Worm (Caenorhabditis elegans) whole organism, L4 larva: ENCODE data around the gene F32D1.7.

Source experiments
- F37D6.2 ChIP-seq: sonication (generic microtip); optimal IDR thresholded peaks from 2 replicates; lab custom pipeline; 2016; ENCODE audit warnings: mild to moderate bottlenecking, missing genetic modification characterization, missing compliant biosample characterization
- T26A8.4 ChIP-seq: fragments of 200-800 bp; sonication (Bioruptor generic); IDR thresholded peaks from 2 replicates; pipeline ENCODE4 v1.3.6; 2022; ENCODE audit warnings: missing genetic modification characterization, missing compliant biosample characterization
- Y48G9A.11 ChIP-seq: fragments of 200-800 bp; sonication (Bioruptor generic); IDR thresholded peaks from 2 replicates; pipeline ENCODE4 v1.3.6; 2022; ENCODE audit warnings: missing genetic modification reagents, missing genetic modification characterization, missing compliant biosample characterization
- Y5F2A.4 ChIP-seq: fragments of 200-800 bp; sonication (Bioruptor generic); optimal IDR thresholded peaks from 2 replicates; lab custom pipeline; 2018; ENCODE audit warnings: mild to moderate bottlenecking, missing genetic modification characterization, missing compliant biosample characterization
- aly-2 ChIP-seq: sonication (generic microtip); optimal IDR thresholded peaks from 2 replicates; lab custom pipeline; 2018; ENCODE audit warnings: missing biosample characterization, missing genetic modification characterization
- attf-4 ChIP-seq: sonication (generic microtip); optimal IDR thresholded peaks from 3 replicates; lab custom pipeline; 2017; ENCODE audit warnings: missing biosample characterization, missing genetic modification characterization
- ceh-20 ChIP-seq: fragments of 200-800 bp; sonication (Bioruptor generic); IDR thresholded peaks from 2 replicates; pipeline ENCODE4 v1.3.6; 2022; ENCODE audit warnings: missing genetic modification reagents, missing genetic modification characterization, missing compliant biosample characterization
- ceh-62 ChIP-seq: sonication (generic microtip); optimal IDR thresholded peaks from 2 replicates; lab custom pipeline; 2017; ENCODE audit warnings: missing biosample characterization, missing genetic modification characterization
- ceh-82 ChIP-seq: sonication (generic microtip); optimal IDR thresholded peaks from 2 replicates; lab custom pipeline; 2017; ENCODE audit warnings: missing biosample characterization, missing genetic modification characterization
- daf-16 ChIP-seq, 3 experiments: sonication (generic microtip); optimal IDR thresholded peaks; 2 replicates each; lab custom pipeline; 2016 to 2017; ENCODE audit warnings: missing genetic modification characterization in 3 of 3, missing genetic modification reagents in 3 of 3, mild to moderate bottlenecking in 2 of 3, missing compliant biosample characterization in 2 of 3, missing biosample characterization in 1 of 3, moderate library complexity in 1 of 3
- daf-19 ChIP-seq: fragments of 200-800 bp; sonication (Bioruptor generic); conservative IDR thresholded peaks from 2 replicates; pipeline ENCODE4 v1.3.6; 2022; ENCODE audit warnings: missing genetic modification characterization, missing compliant biosample characterization
- dpl-1 ChIP-seq: fragments of 150-350 bp; optimal IDR thresholded peaks from 2 replicates; lab custom pipeline; 2014; ENCODE audit warnings: missing biosample characterization, missing genetic modification reagents, missing genetic modification characterization
- duxl-1 ChIP-seq: sonication (generic microtip); optimal IDR thresholded peaks from 2 replicates; lab custom pipeline; 2016; ENCODE audit warnings: mild to moderate bottlenecking, missing genetic modification characterization, moderate library complexity, missing compliant biosample characterization; ENCODE audit not compliant: poor library complexity
- fkh-10 ChIP-seq: fragments of 150-350 bp; optimal IDR thresholded peaks from 2 replicates; lab custom pipeline; 2014; ENCODE audit warnings: missing biosample characterization, missing genetic modification reagents, missing genetic modification characterization
- hlh-30 ChIP-seq: sonication (generic microtip); optimal IDR thresholded peaks from 2 replicates; lab custom pipeline; 2017; ENCODE audit warnings: antibody characterized with exemption, mild to moderate bottlenecking, missing genetic modification characterization, missing compliant biosample characterization; ENCODE audit not compliant: insufficient read depth
- jun-1 ChIP-seq: fragments of 150-350 bp; optimal IDR thresholded peaks from 2 replicates; lab custom pipeline; 2014; ENCODE audit warnings: missing biosample characterization, missing genetic modification reagents, missing genetic modification characterization
- lin-29 ChIP-seq: fragments of 200-800 bp; sonication (Bioruptor generic); IDR thresholded peaks from 2 replicates; pipeline ENCODE4 v1.3.6; 2022; ENCODE audit warnings: missing genetic modification reagents, missing genetic modification characterization, missing compliant biosample characterization
- lin-38 ChIP-seq: fragments of 200-800 bp; sonication (Bioruptor generic); IDR thresholded peaks from 2 replicates; pipeline ENCODE4 v1.3.6; 2022; ENCODE audit warnings: missing genetic modification reagents, missing genetic modification characterization, missing compliant biosample characterization
- lin-39 ChIP-seq: fragments of 150-350 bp; optimal IDR thresholded peaks from 2 replicates; lab custom pipeline; 2014; ENCODE audit warnings: missing biosample characterization, missing genetic modification reagents, missing genetic modification characterization
- lir-3 ChIP-seq: sonication (generic microtip); optimal IDR thresholded peaks from 2 replicates; lab custom pipeline; 2016; ENCODE audit warnings: mild to moderate bottlenecking, missing genetic modification characterization, missing compliant biosample characterization
- madf-5 ChIP-seq, 2 experiments: fragments of 200-800 bp; sonication (Bioruptor generic); IDR thresholded peaks; 2 replicates each; pipeline ENCODE4 v1.3.6; 2022; ENCODE audit warnings: missing compliant biosample characterization in 2 of 2, missing genetic modification characterization in 2 of 2
- madf-9 ChIP-seq: fragments of 200-800 bp; sonication (Bioruptor generic); conservative IDR thresholded peaks from 2 replicates; pipeline ENCODE4 v1.3.6; 2022; ENCODE audit warnings: missing genetic modification reagents, missing genetic modification characterization, missing compliant biosample characterization
- mep-1 ChIP-seq: fragments of 150-350 bp; sonication (generic microtip); optimal IDR thresholded peaks from 3 replicates; lab custom pipeline; 2014; ENCODE audit warnings: missing biosample characterization, missing genetic modification characterization
- nhr-10 ChIP-seq: fragments of 150-350 bp; optimal IDR thresholded peaks from 2 replicates; lab custom pipeline; 2014; ENCODE audit warnings: missing biosample characterization, missing genetic modification characterization
- nhr-11 ChIP-seq: fragments of 150-350 bp; optimal IDR thresholded peaks from 2 replicates; lab custom pipeline; 2014; ENCODE audit warnings: missing biosample characterization, missing genetic modification characterization
- nhr-237 ChIP-seq: sonication (generic microtip); optimal IDR thresholded peaks from 2 replicates; lab custom pipeline; 2017; ENCODE audit warnings: missing biosample characterization, missing genetic modification characterization
- nhr-77 ChIP-seq: fragments of 150-350 bp; optimal IDR thresholded peaks from 2 replicates; lab custom pipeline; 2014; ENCODE audit warnings: missing biosample characterization, missing genetic modification characterization
- php-3 ChIP-seq: fragments of 200-800 bp; sonication (Bioruptor generic); IDR thresholded peaks from 2 replicates; pipeline ENCODE4 v1.3.6; 2022; ENCODE audit warnings: missing genetic modification reagents, missing genetic modification characterization, missing compliant biosample characterization
- rbr-2 ChIP-seq: sonication (generic microtip); optimal IDR thresholded peaks from 2 replicates; lab custom pipeline; 2016; ENCODE audit warnings: missing genotype, missing genetic modification characterization, missing compliant biosample characterization
- saeg-2 ChIP-seq: fragments of 200-800 bp; sonication (Bioruptor generic); IDR thresholded peaks from 2 replicates; pipeline ENCODE4 v1.3.6; 2022; ENCODE audit warnings: missing genetic modification reagents, missing genetic modification characterization, missing compliant biosample characterization
- set-16 ChIP-seq: fragments of 200-800 bp; sonication (Bioruptor generic); IDR thresholded peaks from 2 replicates; pipeline ENCODE4 v1.3.6; 2022; ENCODE audit warnings: missing genetic modification reagents, missing genetic modification characterization, missing compliant biosample characterization
- spr-3 ChIP-seq: fragments of 200-800 bp; sonication (Bioruptor generic); optimal IDR thresholded peaks from 2 replicates; lab custom pipeline; 2018; ENCODE audit warnings: mild to moderate bottlenecking, missing genetic modification characterization, missing compliant biosample characterization
- unc-130 ChIP-seq: sonication (generic microtip); optimal IDR thresholded peaks from 2 replicates; lab custom pipeline; 2016; ENCODE audit warnings: missing genetic modification reagents, missing genetic modification characterization, missing compliant biosample characterization
- unc-62 ChIP-seq, 3 experiments: fragments of 150-350 bp in 1 of 3; sonication (generic microtip); optimal IDR thresholded peaks in 2 of 3; peaks in 1 of 3; 1 replicate in 1 of 3; 2 replicates in 2 of 3; lab custom pipeline; 2014 to 2017; ENCODE audit warnings: missing biosample characterization in 3 of 3, missing genetic modification characterization in 3 of 3, missing genetic modification reagents in 3 of 3, missing genotype in 1 of 3
- zfp-2 ChIP-seq: sonication (generic microtip); optimal IDR thresholded peaks from 2 replicates; lab custom pipeline; 2016; ENCODE audit warnings: mild to moderate bottlenecking, missing genetic modification characterization, missing compliant biosample characterization
- ztf-11 ChIP-seq: fragments of 150-350 bp; optimal IDR thresholded peaks from 2 replicates; lab custom pipeline; 2014; ENCODE audit warnings: missing biosample characterization, missing genetic modification characterization

Gene F32D1.7

DNA sequence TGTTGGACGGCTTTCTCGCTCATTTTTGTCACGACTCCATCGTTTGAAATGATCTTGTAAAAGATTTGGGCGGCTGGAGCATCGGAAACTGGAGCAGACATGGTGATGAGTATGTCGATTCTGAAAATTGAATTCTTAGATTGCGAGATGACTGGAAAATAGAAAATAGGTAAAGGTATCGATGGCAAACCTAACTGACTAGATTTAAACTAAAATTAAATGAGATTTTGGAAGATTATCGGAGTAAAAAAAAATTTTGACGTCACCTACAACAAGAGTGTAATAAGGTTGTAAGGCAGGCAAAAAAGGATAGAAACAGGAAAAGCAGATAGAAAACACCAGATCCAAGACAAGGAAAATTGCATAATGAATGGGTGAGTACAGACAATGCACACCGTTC lies 45.5 kb upstream of the F32D1.7 start, which contains the start of gene skr-14:
skr-14 (minus strand) TSS at position 101 of the 400 bp plus-strand sequence.
- TF ChIP-seq attf-4 (tag; lab: Kevin White, UChicago) (no peak), nhr-11 (tag; lab: Kevin White, UChicago) (no peak), zfp-2 (tag; lab: Kevin White, UChicago) (no peak), nhr-237 (no peak), mep-1 (tag; lab: Kevin White, UChicago) (no peak), nhr-10 (no peak), spr-3 (GFP tag; lab: Kevin White, UChicago) (no peak), lin-38 (GFP tag; lab: Robert Waterston, UW) (no peak), lin-39 (no peak), F37D6.2 (no peak), saeg-2 (GFP tag; lab: Robert Waterston, UW) (no peak), madf-5 (GFP tag; IDR thresholded peaks at IDR 0.05; lab: Robert Waterston, UW) (no peak), fkh-10 (no peak), duxl-1 (tag; lab: Kevin White, UChicago) (no peak), madf-9 (GFP tag; lab: Robert Waterston, UW) (no peak), ceh-20 (GFP tag; lab: Robert Waterston, UW) (no peak), hlh-30 (tag; lab: Kevin White, UChicago) (no peak), set-16 (GFP tag; lab: Robert Waterston, UW) (no peak), ceh-82 (tag; lab: Kevin White, UChicago) (no peak)

DNA sequence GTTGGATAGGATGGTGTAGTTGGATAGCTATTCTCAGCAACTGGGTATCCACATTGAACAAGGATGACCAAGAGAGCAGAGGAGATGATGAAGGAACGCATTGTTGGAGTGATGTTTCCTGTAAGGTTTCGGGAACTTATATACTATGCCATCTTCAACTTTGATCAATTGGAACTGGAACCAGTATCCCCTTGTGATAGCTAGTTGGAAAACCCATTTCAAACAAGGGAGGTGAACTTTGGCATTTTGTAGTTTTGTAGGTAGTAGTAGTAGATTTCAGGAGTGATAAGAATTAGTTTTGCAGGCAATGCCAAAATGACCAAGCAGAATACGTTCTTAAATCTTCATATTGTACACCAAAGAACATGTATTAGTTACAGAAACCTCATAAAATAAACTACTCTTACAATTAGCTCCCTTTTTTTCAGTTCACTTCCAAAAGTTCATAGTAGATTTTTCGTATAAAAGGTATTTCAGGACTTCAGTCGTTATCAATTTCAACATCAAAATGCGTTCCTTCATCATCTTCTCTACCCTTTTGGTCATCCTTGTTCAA lies 43.9 kb upstream of the F32D1.7 start, which contains the start of the genes Y47D7A.7 and Y47D7A.2:
Y47D7A.7 (minus strand) TSS at position 101 of the 556 bp plus-strand sequence.
Y47D7A.2 (plus strand) TSS at position 506 of the 556 bp plus-strand sequence.
- no peak for TF ChIP-seq dpl-1 (GFP tag; lab: Kevin White, UChicago)
- no peak for TF ChIP-seq unc-130
- no peak for TF ChIP-seq madf-9 (GFP tag; lab: Robert Waterston, UW)
- no peak for TF ChIP-seq nhr-77
- no peak for TF ChIP-seq Y5F2A.4
- TF ChIP-seq ceh-62 (tag; lab: Kevin White, UChicago) = no peak
- no peak for TF ChIP-seq aly-2 (tag; lab: Kevin White, UChicago)
- TF ChIP-seq unc-62 (GFP tag; optimal IDR thresholded peaks at IDR 0.05 in 1 of 2; lab: Kevin White, UChicago) = no peak
- no peak for TF ChIP-seq unc-62 (tag; optimal IDR thresholded peaks at IDR 0.05; lab: Kevin White, UChicago)
- TF ChIP-seq ztf-11 = no peak
- no peak for TF ChIP-seq Y48G9A.11 (GFP tag; lab: Robert Waterston, UW)
- no peak for TF ChIP-seq lir-3
- TF ChIP-seq, all 104 proteins: peak for 0

- TF ChIP-seq T26A8.4 (GFP tag; lab: Robert Waterston, UW) (no peak), jun-1 (no peak), mep-1 (tag; lab: Kevin White, UChicago) (no peak), php-3 (no peak), ceh-62 (tag; lab: Kevin White, UChicago) (no peak), daf-16 (GFP tag; optimal IDR thresholded peaks at IDR 0.05; lab: Kevin White, UChicago) (no peak), daf-16 (tag; optimal IDR thresholded peaks at IDR 0.05; lab: Kevin White, UChicago) (no peak), daf-19 (GFP tag; lab: Robert Waterston, UW) (no peak), lin-29 (GFP tag; lab: Robert Waterston, UW) (no peak), rbr-2 (tag; lab: Kevin White, UChicago) (no peak), nhr-10 (no peak), Y48G9A.11 (GFP tag; lab: Robert Waterston, UW) (no peak)
Observed at ce11 chrV:4418116-4418515, 42.1 kb upstream of the F32D1.7 start, which contains the start of gene Y47D7A.6. Gene Y47D7A.6 (minus strand): TSS chrV:4418216.
